Fruit fly (Drosophila melanogaster) whole organism, pupa: ENCODE results near the gene Kap-alpha3.

Experiments used
- CG10348 ChIP-seq: fragments of 200-800 bp; sonication (Bioruptor generic); IDR thresholded peaks from 2 replicates; pipeline ENCODE4 v1.3.6; 2022; ENCODE audit warnings: missing biosample characterization, missing genetic modification characterization
- CG12605 ChIP-seq: fragments of 200-800 bp; sonication (Bioruptor generic); IDR thresholded peaks from 2 replicates; pipeline ENCODE4 v1.3.6; 2022; ENCODE audit warnings: missing biosample characterization, missing genetic modification characterization
- CG13204 ChIP-seq: fragments of 200-800 bp; sonication (Bioruptor generic); optimal IDR thresholded peaks from 2 replicates; lab custom pipeline; 2018; ENCODE audit warnings: missing biosample characterization, mild to moderate bottlenecking, missing genetic modification characterization, moderate library complexity
- CG14655 ChIP-seq: fragments of 200-800 bp; sonication (Bioruptor generic); optimal IDR thresholded peaks from 3 replicates; lab custom pipeline; 2017; ENCODE audit warnings: mild to moderate bottlenecking, missing biosample characterization, missing genetic modification reagents, missing genetic modification characterization
- CG15710 ChIP-seq: fragments of 200-800 bp; sonication (Bioruptor generic); optimal IDR thresholded peaks from 2 replicates; lab custom pipeline; 2018; ENCODE audit warnings: missing biosample characterization, mild to moderate bottlenecking, missing genetic modification characterization, moderate library complexity
- CG17806 ChIP-seq: fragments of 200-800 bp; sonication (Bioruptor generic); optimal IDR thresholded peaks from 2 replicates; lab custom pipeline; 2018; ENCODE audit warnings: missing biosample characterization, mild to moderate bottlenecking, missing genetic modification characterization, moderate library complexity
- CG32121 ChIP-seq: fragments of 200-800 bp; sonication (Bioruptor generic); IDR thresholded peaks from 2 replicates; pipeline ENCODE4 v1.3.6; 2022; ENCODE audit warnings: missing biosample characterization, missing genetic modification characterization
- CG34367 ChIP-seq: fragments of 200-800 bp; sonication (Bioruptor generic); optimal IDR thresholded peaks from 2 replicates; lab custom pipeline; 2018; ENCODE audit warnings: missing biosample characterization, mild to moderate bottlenecking, missing genetic modification characterization
- CG4496 ChIP-seq: fragments of 200-800 bp; sonication (Bioruptor generic); IDR thresholded peaks from 3 replicates; pipeline ENCODE4 v1.3.6; 2022; ENCODE audit warnings: missing biosample characterization, missing genetic modification characterization
- CG8159 ChIP-seq: fragments of 200-800 bp; sonication (Bioruptor generic); optimal IDR thresholded peaks from 3 replicates; lab custom pipeline; 2018; ENCODE audit warnings: missing biosample characterization, mild to moderate bottlenecking, missing genetic modification characterization, moderate library complexity
- CG8301 ChIP-seq: fragments of 200-800 bp; sonication (Bioruptor generic); optimal IDR thresholded peaks from 2 replicates; lab custom pipeline; 2018; ENCODE audit warnings: missing biosample characterization, mild to moderate bottlenecking, missing genetic modification characterization
- CG9948 ChIP-seq: fragments of 200-800 bp; sonication (Bioruptor generic); optimal IDR thresholded peaks from 2 replicates; lab custom pipeline; 2018; ENCODE audit warnings: missing biosample characterization, mild to moderate bottlenecking, missing genetic modification characterization, moderate library complexity
- D1 ChIP-seq: fragments of 200-800 bp; sonication (Bioruptor generic); optimal IDR thresholded peaks from 2 replicates; lab custom pipeline; 2018; ENCODE audit warnings: missing biosample characterization, mild to moderate bottlenecking, missing genetic modification characterization, moderate library complexity
- EcR ChIP-seq: fragments of 200-800 bp; sonication (Bioruptor generic); optimal IDR thresholded peaks from 3 replicates; lab custom pipeline; 2019; ENCODE audit warnings: missing biosample characterization, missing genetic modification characterization, mild to moderate bottlenecking, moderate library complexity, missing genetic modification reagents
- Ets98B ChIP-seq: fragments of 200-800 bp; sonication (Bioruptor generic); IDR thresholded peaks from 2 replicates; pipeline ENCODE4 v1.3.6; 2022; ENCODE audit warnings: missing biosample characterization, missing genetic modification characterization
- Pif1A ChIP-seq: fragments of 200-800 bp; sonication (Bioruptor generic); optimal IDR thresholded peaks from 3 replicates; lab custom pipeline; 2016; ENCODE audit warnings: missing biosample characterization, missing genetic modification characterization
- Pif1B ChIP-seq: fragments of 200-800 bp; sonication (Bioruptor generic); optimal IDR thresholded peaks from 3 replicates; lab custom pipeline; 2016; ENCODE audit warnings: missing biosample characterization, missing genetic modification characterization
- Snoo ChIP-seq: fragments of 200-800 bp; sonication (Bioruptor generic); optimal IDR thresholded peaks from 3 replicates; lab custom pipeline; 2017; ENCODE audit warnings: missing biosample characterization, mild to moderate bottlenecking, missing genetic modification characterization, inconsistent platforms
- fd96Ca ChIP-seq: fragments of 200-800 bp; sonication (Bioruptor generic); IDR thresholded peaks from 3 replicates; pipeline ENCODE4 v1.3.6; 2022; ENCODE audit warnings: missing biosample characterization, missing genetic modification characterization
- gl ChIP-seq: fragments of 200-800 bp; sonication (Bioruptor generic); optimal IDR thresholded peaks from 2 replicates; lab custom pipeline; 2018; ENCODE audit warnings: missing biosample characterization, mild to moderate bottlenecking, missing genetic modification characterization
- rn ChIP-seq: fragments of 200-800 bp; sonication (Bioruptor generic); IDR thresholded peaks from 2 replicates; pipeline ENCODE4 v1.3.6; 2022; ENCODE audit warnings: missing biosample characterization, missing genetic modification characterization

The Kap-alpha3 gene

DNA sequence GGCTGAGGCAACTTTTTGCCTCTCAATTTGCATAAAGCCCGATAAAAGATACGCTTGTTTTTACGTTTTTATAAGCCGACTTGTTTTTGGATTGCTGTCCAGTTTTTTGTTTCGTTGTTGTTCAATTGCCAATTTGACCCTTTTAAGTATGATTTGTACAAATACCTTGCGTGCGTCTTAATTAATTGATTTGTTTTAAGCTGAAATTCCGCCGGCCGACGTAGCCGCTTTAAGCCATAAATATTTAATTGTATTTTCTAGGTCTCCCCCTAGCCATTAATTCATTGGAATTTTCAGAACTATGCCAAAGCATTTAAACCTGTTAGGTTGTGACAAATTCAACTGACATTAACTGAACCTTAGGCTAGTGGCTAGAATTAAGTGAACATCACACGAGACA, 19.1 kb upstream of the Kap-alpha3 start:
- no peak for TF ChIP-seq CG15710 (tag; lab: Kevin White, UChicago)
- no peak for TF ChIP-seq CG34367
- TF ChIP-seq CG8301: no peak
- no peak for TF ChIP-seq CG4496 (GFP tag; lab: Robert Waterston, UW)
- TF ChIP-seq CG32121 (GFP tag; lab: Robert Waterston, UW): no peak
- no peak for TF ChIP-seq CG10348 (GFP tag; lab: Robert Waterston, UW)
- TF ChIP-seq CG12605 (GFP tag; lab: Robert Waterston, UW): no peak
- TF ChIP-seq D1 (tag; lab: Kevin White, UChicago): no peak
- no peak for TF ChIP-seq CG9948 (tag; lab: Kevin White, UChicago)
- TF ChIP-seq, all 21 proteins: peak for 0

dm6 chr3R:9595681-9596357, 18.3 kb upstream of the Kap-alpha3 start:
- TF ChIP-seq Ets98B: no peak
- TF ChIP-seq CG8301: no peak
- TF ChIP-seq rn (GFP tag; lab: Robert Waterston, UW): no peak
- no peak for TF ChIP-seq D1 (tag; lab: Kevin White, UChicago)
- TF ChIP-seq Pif1B (GFP tag; lab: Kevin White, UChicago): no peak
- TF ChIP-seq CG32121 (GFP tag; lab: Robert Waterston, UW): no peak
- TF ChIP-seq CG15710 (tag; lab: Kevin White, UChicago): no peak
- TF ChIP-seq Pif1A (GFP tag; lab: Kevin White, UChicago): no peak
- TF ChIP-seq CG12605 (GFP tag; lab: Robert Waterston, UW): no peak
- no peak for TF ChIP-seq CG10348 (GFP tag; lab: Robert Waterston, UW)
- no peak for TF ChIP-seq CG13204 (GFP tag; lab: Kevin White, UChicago)

- peak; percentile 66; the same call in 1 of the 3 replicates for TF ChIP-seq fd96Ca (GFP tag; lab: Robert Waterston, UW)
- TF ChIP-seq CG34367: no peak
- TF ChIP-seq CG32121 (GFP tag; lab: Robert Waterston, UW): peak; percentile 24; the same call in 1 of the 2 replicates
- TF ChIP-seq CG12605 (GFP tag; lab: Robert Waterston, UW): peak; percentile 19; the same call in 1 of the 2 replicates
- 0 out of 2 replicates have a peak, but pooled peaks have one; percentile 29 for TF ChIP-seq rn (GFP tag; lab: Robert Waterston, UW)
- no peak for TF ChIP-seq CG13204 (GFP tag; lab: Kevin White, UChicago)
- no peak for TF ChIP-seq D1 (tag; lab: Kevin White, UChicago)
- TF ChIP-seq Snoo (tag; lab: Kevin White, UChicago): no peak
These were observed 17.3 kb upstream of the Kap-alpha3 start for dm6 chr3R:9594839-9595238.

DNA sequence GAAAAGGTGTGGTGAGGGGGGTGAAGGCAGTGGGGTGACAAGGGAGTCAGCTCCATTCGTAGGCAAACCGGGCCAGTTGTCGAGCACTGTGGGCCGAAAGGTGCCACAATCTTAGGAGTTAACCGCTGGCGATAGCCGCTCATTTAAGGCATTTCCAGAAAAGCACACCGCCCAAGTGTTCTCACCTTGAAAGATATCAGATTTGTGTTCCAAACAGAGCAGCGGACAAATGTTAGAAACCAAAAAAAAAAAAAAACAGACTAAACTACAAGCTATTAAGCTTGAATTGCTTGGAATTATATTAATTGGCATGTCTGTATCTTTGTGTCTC, 16.7 kb upstream of the Kap-alpha3 start:
- TF ChIP-seq Snoo (tag; lab: Kevin White, UChicago) (no peak), CG9948 (tag; lab: Kevin White, UChicago) (no peak), EcR (no peak), fd96Ca (GFP tag; lab: Robert Waterston, UW) (no peak; the same call in 1 of the 3 replicates), CG32121 (GFP tag; lab: Robert Waterston, UW) (no peak), Pif1A (GFP tag; lab: Kevin White, UChicago) (no peak), CG4496 (GFP tag; lab: Robert Waterston, UW) (no peak), rn (GFP tag; lab: Robert Waterston, UW) (no peak), D1 (tag; lab: Kevin White, UChicago) (no peak), CG13204 (GFP tag; lab: Kevin White, UChicago) (no peak), CG10348 (GFP tag; lab: Robert Waterston, UW) (no peak), CG8301 (peak; percentile 30), Ets98B (no peak), CG14655 (GFP tag; lab: Kevin White, UChicago) (peak; percentile 71), CG12605 (GFP tag; lab: Robert Waterston, UW) (no peak), CG8159 (tag; lab: Kevin White, UChicago) (peak; percentile 63), gl (tag; lab: Kevin White, UChicago) (no peak), CG34367 (peak; percentile 45), Pif1B (GFP tag; lab: Kevin White, UChicago) (no peak), CG15710 (tag; lab: Kevin White, UChicago) (peak; percentile 39), CG17806 (tag; lab: Kevin White, UChicago) (no peak)

- TF ChIP-seq D1 (tag; lab: Kevin White, UChicago): no peak
- peak; percentile 87 for TF ChIP-seq CG9948 (tag; lab: Kevin White, UChicago)
- peak; percentile 72 for TF ChIP-seq CG12605 (GFP tag; lab: Robert Waterston, UW)
- peak; percentile 70 for TF ChIP-seq CG34367
- TF ChIP-seq Snoo (tag; lab: Kevin White, UChicago): no peak
- TF ChIP-seq CG14655 (GFP tag; lab: Kevin White, UChicago): peak; percentile 76
- peak; percentile 62 for TF ChIP-seq rn (GFP tag; lab: Robert Waterston, UW)
- TF ChIP-seq CG15710 (tag; lab: Kevin White, UChicago): peak; percentile 84
- no peak for TF ChIP-seq CG10348 (GFP tag; lab: Robert Waterston, UW)
- peak; percentile 85 for TF ChIP-seq CG17806 (tag; lab: Kevin White, UChicago)
- TF ChIP-seq Pif1A (GFP tag; lab: Kevin White, UChicago): peak; percentile 62
- TF ChIP-seq Pif1B (GFP tag; lab: Kevin White, UChicago): peak; percentile 56
- peak; percentile 69 for TF ChIP-seq CG8301
- TF ChIP-seq CG4496 (GFP tag; lab: Robert Waterston, UW): peak; percentile 81; the same call in 2 of the 3 replicates
- 0 out of 3 replicates have a peak, but pooled peaks have one; percentile 37 for TF ChIP-seq fd96Ca (GFP tag; lab: Robert Waterston, UW)
- TF ChIP-seq CG13204 (GFP tag; lab: Kevin White, UChicago): peak; percentile 35
- TF ChIP-seq Ets98B: peak; percentile 73
- peak; percentile 85 for TF ChIP-seq CG8159 (tag; lab: Kevin White, UChicago)
- no peak for TF ChIP-seq EcR
- TF ChIP-seq CG32121 (GFP tag; lab: Robert Waterston, UW): peak; percentile 81
- TF ChIP-seq gl (tag; lab: Kevin White, UChicago): peak; percentile 48
These were observed 16.1 kb upstream of the Kap-alpha3 start for dm6 chr3R:9593408-9594250.
